Worm (Caenorhabditis elegans): ENCODE measurements around the gene hpo-31.

DNA sequence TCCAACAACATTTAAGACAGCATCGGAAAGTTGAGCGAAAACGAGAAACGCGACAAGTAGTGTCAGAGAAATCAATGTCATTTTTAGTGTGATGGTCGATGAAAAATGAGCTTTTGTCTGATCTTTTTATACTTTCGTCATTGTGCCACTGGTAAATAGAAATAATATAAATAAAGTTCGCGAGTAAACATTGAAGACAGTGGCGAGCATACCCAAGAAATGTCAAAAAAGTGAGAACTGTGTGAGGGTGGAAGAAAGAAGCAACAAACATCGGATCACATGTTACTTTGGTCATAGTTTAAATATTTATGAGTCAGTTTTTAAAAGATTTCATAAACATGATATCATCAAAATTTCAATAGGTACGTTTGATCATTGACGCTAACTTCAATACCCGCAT lies 31.5 kb downstream of the hpo-31 start, which contains the start of gene ttr-21:
- TF ChIP-seq dao-5 (tag; optimal IDR thresholded peaks at IDR 0.05) = no peak
- no peak for TF ChIP-seq W03F9.2 (tag; optimal IDR thresholded peaks at IDR 0.05)
